Worm (Caenorhabditis elegans): Measurements from ENCODE around the gene srsx-31.
A peak's percentile ranks its signal among the peaks of the same experiment; 100 is the strongest.

Gene srsx-31

DNA sequence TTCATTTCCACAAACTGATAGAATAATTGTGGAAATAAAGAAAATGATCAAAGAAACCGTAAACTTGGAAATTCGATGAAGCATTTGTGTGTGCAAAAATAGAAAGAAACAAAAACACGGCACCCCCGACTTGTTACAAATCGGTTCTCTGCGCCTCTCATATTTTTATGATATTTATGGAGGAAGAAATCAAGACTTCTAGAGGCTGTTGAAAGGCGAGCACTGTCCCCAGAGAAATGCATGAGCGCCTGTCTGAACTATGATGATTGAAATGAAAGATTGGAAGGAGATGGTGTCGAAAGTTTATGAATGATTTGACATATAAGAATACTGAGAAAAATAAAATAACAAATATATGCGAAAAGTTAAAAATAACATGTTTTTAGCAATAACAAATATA is 4.0 kb upstream of the srsx-31 start, which contains the start of gene lgc-36:
Gene lgc-36 (minus strand): TSS at position 101 of the 400 bp plus-strand sequence.
- TF ChIP-seq sox-4 (tag; optimal IDR thresholded peaks at IDR 0.05): no peak
- TF ChIP-seq nhr-47 (tag; optimal IDR thresholded peaks at IDR 0.05): no peak
- no peak for TF ChIP-seq lin-13 (GFP tag; optimal IDR thresholded peaks at IDR 0.05)
- no peak for TF ChIP-seq unc-62 (GFP tag; optimal IDR thresholded peaks at IDR 0.05)
- no peak for TF ChIP-seq ceh-82 (tag; optimal IDR thresholded peaks at IDR 0.05)
- no peak for TF ChIP-seq grh-1 (GFP tag; IDR thresholded peaks at IDR 0.05)
- TF ChIP-seq C16A3.4 (tag; optimal IDR thresholded peaks at IDR 0.05): no peak
- TF ChIP-seq skn-1 (tag; optimal IDR thresholded peaks at IDR 0.05): no peak
- no peak for TF ChIP-seq lin-35 (GFP tag; optimal IDR thresholded peaks at IDR 0.05)

DNA sequence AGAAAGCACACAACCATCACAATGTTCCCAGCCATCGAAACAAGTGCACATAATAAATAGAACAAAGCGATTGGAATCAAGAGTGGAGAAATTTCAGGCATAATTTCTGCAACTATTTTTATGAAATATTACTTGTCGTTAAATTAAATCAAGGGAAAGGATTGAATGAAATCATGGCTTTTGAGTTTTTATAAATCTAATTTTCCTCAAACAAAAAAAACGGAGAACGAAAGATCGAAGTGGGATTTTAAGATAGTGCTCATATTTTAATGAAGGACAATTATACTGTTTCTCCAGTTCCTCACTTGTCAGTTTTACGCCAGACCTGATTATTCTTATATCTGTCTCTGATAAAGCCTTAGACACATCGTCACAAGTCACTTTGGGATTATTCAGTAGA is 2.5 kb downstream of the srsx-31 start, which contains the start of gene srsx-33:
Gene srsx-33 (minus strand): TSS at position 101 of the 400 bp plus-strand sequence.
- TF ChIP-seq C16A3.4 (tag; optimal IDR thresholded peaks at IDR 0.05) (no peak), efl-1 (optimal IDR thresholded peaks at IDR 0.05) (no peak), efl-1 (GFP tag; optimal IDR thresholded peaks at IDR 0.05 in 1 of 2) (peak in 1 of 2 experiments; percentile 9)

DNA sequence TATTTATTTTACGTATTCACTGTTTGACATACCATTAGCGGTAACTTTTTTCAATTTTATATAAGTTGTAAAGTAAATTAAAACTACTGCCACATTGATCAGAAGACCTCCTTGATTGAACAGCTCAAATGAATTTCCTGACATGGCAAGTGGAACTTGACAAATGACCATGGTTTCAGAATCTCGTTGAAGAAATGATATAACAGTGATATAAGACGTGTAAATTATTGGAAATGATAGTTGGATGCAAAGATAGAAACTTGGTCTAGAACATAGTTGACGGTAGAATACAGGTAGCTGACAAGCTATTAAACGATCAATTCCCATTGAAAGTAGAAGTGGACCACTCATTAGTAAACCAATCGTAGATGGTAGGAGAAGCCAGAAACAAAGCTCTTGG is 3.1 kb downstream of the srsx-31 start:
- TF ChIP-seq sptf-1 (tag; optimal IDR thresholded peaks at IDR 0.05) (no peak), dsc-1 (tag; optimal IDR thresholded peaks at IDR 0.05) (no peak), blmp-1 (tag; optimal IDR thresholded peaks at IDR 0.05) (no peak)

DNA sequence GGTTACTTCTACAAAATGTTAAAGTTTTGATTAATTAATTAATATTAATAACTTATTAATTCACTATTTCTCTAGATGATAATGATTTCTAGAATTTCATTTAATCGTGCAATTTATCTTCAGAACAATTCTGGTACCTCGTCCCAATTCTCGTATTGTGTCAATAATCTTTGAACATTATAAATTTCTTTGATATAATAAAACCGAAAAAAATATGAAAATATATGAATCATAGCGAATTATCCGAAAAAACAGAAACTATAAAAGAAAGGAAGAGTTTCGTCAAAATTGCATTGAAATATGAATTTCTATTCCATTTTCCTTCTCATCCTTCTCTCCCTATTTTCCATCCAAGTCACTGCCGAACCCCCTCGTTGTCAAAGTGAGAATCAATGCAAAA is 4.1 kb downstream of the srsx-31 start, which contains the start of gene T19B10.12:
Gene T19B10.12 (plus strand): TSS at position 301 of the 400 bp plus-strand sequence.
- TF ChIP-seq snu-23 (GFP tag; optimal IDR thresholded peaks at IDR 0.05): no peak
- TF ChIP-seq ceh-82 (tag; optimal IDR thresholded peaks at IDR 0.05): no peak

DNA sequence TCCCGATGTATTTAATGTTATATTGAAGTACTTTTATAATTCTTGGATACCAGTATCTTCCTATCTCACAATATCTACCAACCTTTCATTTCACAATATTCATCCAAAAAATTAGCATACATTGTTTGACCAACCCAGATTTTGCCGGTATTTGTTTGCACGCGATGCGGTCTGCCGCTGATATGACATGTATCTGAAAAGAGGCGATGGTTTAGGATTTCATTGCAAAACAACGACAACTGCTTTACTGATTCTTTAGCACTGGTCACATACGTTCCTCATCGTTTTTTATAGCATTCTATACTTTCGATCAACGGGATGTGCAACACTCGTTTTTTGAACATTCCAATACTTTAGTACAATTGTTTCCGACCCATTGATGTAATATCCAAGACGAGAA is 7.0 kb downstream of the srsx-31 start, which contains the start of gene mam-4:
Gene mam-4 (plus strand): TSS at position 301 of the 400 bp plus-strand sequence.
- TF ChIP-seq egl-13 (tag; optimal IDR thresholded peaks at IDR 0.05) (no peak), nhr-84 (tag; optimal IDR thresholded peaks at IDR 0.05) (no peak), ceh-90 (tag; optimal IDR thresholded peaks at IDR 0.05) (no peak), fos-1 (tag; optimal IDR thresholded peaks at IDR 0.05) (no peak), lin-14 (GFP tag; optimal IDR thresholded peaks at IDR 0.05) (no peak), unc-86 (tag; optimal IDR thresholded peaks at IDR 0.05) (no peak), lin-15B (tag; optimal IDR thresholded peaks at IDR 0.05) (no peak), sup-37 (GFP tag; optimal IDR thresholded peaks at IDR 0.05) (no peak), nhr-19 (GFP tag; conservative IDR thresholded peaks at IDR 0.05) (no peak), mdl-1 (tag; optimal IDR thresholded peaks at IDR 0.05) (no peak), hpl-2 (GFP tag; optimal IDR thresholded peaks at IDR 0.05) (no peak), nhr-47 (tag; optimal IDR thresholded peaks at IDR 0.05) (no peak), ceh-8 (GFP tag; optimal IDR thresholded peaks at IDR 0.05) (no peak), ztf-11 (tag; optimal IDR thresholded peaks at IDR 0.05) (no peak), fkh-8 (tag; optimal IDR thresholded peaks at IDR 0.05) (no peak), lir-3 (tag; optimal IDR thresholded peaks at IDR 0.05; ENCODE audit: poor library complexity) (no peak), efl-3 (GFP tag; optimal IDR thresholded peaks at IDR 0.05) (no peak)

DNA sequence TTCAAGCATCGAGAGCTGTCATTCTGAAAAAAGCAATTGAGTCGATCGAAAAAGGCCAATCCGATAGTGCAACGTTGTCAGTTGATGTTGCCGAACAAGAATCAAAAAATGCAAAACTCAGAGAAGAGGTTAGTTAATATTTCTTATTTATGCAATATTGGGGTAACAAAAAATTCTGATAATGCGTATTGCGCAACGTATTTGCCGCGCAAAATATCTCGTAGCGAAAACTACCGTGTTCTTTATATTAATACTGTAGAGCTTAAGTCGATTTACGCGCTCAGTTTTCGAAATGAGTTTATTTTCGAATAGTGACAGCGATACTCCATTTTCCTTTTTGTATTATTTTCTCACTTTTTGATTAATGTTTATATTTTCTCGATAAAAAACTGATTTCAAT is 9.9 kb downstream of the srsx-31 start:
- no peak for TF ChIP-seq efl-1 (optimal IDR thresholded peaks at IDR 0.05)
- TF ChIP-seq efl-1 (GFP tag; optimal IDR thresholded peaks at IDR 0.05 in 1 of 2): peak in 1 of 2 experiments; percentile 57
- TF ChIP-seq ztf-11 (tag; optimal IDR thresholded peaks at IDR 0.05): no peak
- no peak for TF ChIP-seq blmp-1 (tag; optimal IDR thresholded peaks at IDR 0.05)
- no peak for TF ChIP-seq lir-3 (tag; optimal IDR thresholded peaks at IDR 0.05; ENCODE audit: poor library complexity)
- TF ChIP-seq pqm-1 (tag; optimal IDR thresholded peaks at IDR 0.05): no peak
- no peak for TF ChIP-seq rnt-1 (tag; optimal IDR thresholded peaks at IDR 0.05)
- TF ChIP-seq sptf-1 (tag; optimal IDR thresholded peaks at IDR 0.05): no peak
- TF ChIP-seq unc-86 (tag; optimal IDR thresholded peaks at IDR 0.05): no peak

All from whole organism, L1 larva.